Fruit fly (Drosophila melanogaster): ENCODE data around the gene run.

dm6 chrX:20687252-20687651, 3.2 kb upstream of the run start:
- TF ChIP-seq CG9705 (GFP tag; optimal IDR thresholded peaks at IDR 0.05) = no peak
- TF ChIP-seq rgr (GFP tag; optimal IDR thresholded peaks at IDR 0.05) = no peak

Measured in whole organism, wandering third instar larva.